Fruit fly (Drosophila melanogaster) whole organism, pupa: ENCODE data around the gene Grl40a.

ENCODE experiments used
- CG12605 ChIP-seq: fragments of 200-800 bp; sonication (Bioruptor generic); IDR thresholded peaks from 2 replicates; pipeline ENCODE4 v1.3.6; 2022; ENCODE audit warnings: missing biosample characterization, missing genetic modification characterization
- CG13204 ChIP-seq: fragments of 200-800 bp; sonication (Bioruptor generic); optimal IDR thresholded peaks from 2 replicates; lab custom pipeline; 2018; ENCODE audit warnings: missing biosample characterization, mild to moderate bottlenecking, missing genetic modification characterization, moderate library complexity
- CG15710 ChIP-seq: fragments of 200-800 bp; sonication (Bioruptor generic); optimal IDR thresholded peaks from 2 replicates; lab custom pipeline; 2018; ENCODE audit warnings: missing biosample characterization, mild to moderate bottlenecking, missing genetic modification characterization, moderate library complexity
- CG17806 ChIP-seq: fragments of 200-800 bp; sonication (Bioruptor generic); optimal IDR thresholded peaks from 2 replicates; lab custom pipeline; 2018; ENCODE audit warnings: missing biosample characterization, mild to moderate bottlenecking, missing genetic modification characterization, moderate library complexity
- CG32121 ChIP-seq: fragments of 200-800 bp; sonication (Bioruptor generic); IDR thresholded peaks from 2 replicates; pipeline ENCODE4 v1.3.6; 2022; ENCODE audit warnings: missing biosample characterization, missing genetic modification characterization
- CG34367 ChIP-seq: fragments of 200-800 bp; sonication (Bioruptor generic); optimal IDR thresholded peaks from 2 replicates; lab custom pipeline; 2018; ENCODE audit warnings: missing biosample characterization, mild to moderate bottlenecking, missing genetic modification characterization
- CG4496 ChIP-seq: fragments of 200-800 bp; sonication (Bioruptor generic); IDR thresholded peaks from 3 replicates; pipeline ENCODE4 v1.3.6; 2022; ENCODE audit warnings: missing biosample characterization, missing genetic modification characterization
- CG8159 ChIP-seq: fragments of 200-800 bp; sonication (Bioruptor generic); optimal IDR thresholded peaks from 3 replicates; lab custom pipeline; 2018; ENCODE audit warnings: missing biosample characterization, mild to moderate bottlenecking, missing genetic modification characterization, moderate library complexity
- CG8301 ChIP-seq: fragments of 200-800 bp; sonication (Bioruptor generic); optimal IDR thresholded peaks from 2 replicates; lab custom pipeline; 2018; ENCODE audit warnings: missing biosample characterization, mild to moderate bottlenecking, missing genetic modification characterization
- CG9948 ChIP-seq: fragments of 200-800 bp; sonication (Bioruptor generic); optimal IDR thresholded peaks from 2 replicates; lab custom pipeline; 2018; ENCODE audit warnings: missing biosample characterization, mild to moderate bottlenecking, missing genetic modification characterization, moderate library complexity
- EcR ChIP-seq: fragments of 200-800 bp; sonication (Bioruptor generic); optimal IDR thresholded peaks from 3 replicates; lab custom pipeline; 2019; ENCODE audit warnings: missing biosample characterization, missing genetic modification characterization, mild to moderate bottlenecking, moderate library complexity, missing genetic modification reagents
- Ets98B ChIP-seq: fragments of 200-800 bp; sonication (Bioruptor generic); IDR thresholded peaks from 2 replicates; pipeline ENCODE4 v1.3.6; 2022; ENCODE audit warnings: missing biosample characterization, missing genetic modification characterization
- Pif1A ChIP-seq: fragments of 200-800 bp; sonication (Bioruptor generic); optimal IDR thresholded peaks from 3 replicates; lab custom pipeline; 2016; ENCODE audit warnings: missing biosample characterization, missing genetic modification characterization
- Pif1B ChIP-seq: fragments of 200-800 bp; sonication (Bioruptor generic); optimal IDR thresholded peaks from 3 replicates; lab custom pipeline; 2016; ENCODE audit warnings: missing biosample characterization, missing genetic modification characterization
- fd96Ca ChIP-seq: fragments of 200-800 bp; sonication (Bioruptor generic); IDR thresholded peaks from 3 replicates; pipeline ENCODE4 v1.3.6; 2022; ENCODE audit warnings: missing biosample characterization, missing genetic modification characterization
- gl ChIP-seq: fragments of 200-800 bp; sonication (Bioruptor generic); optimal IDR thresholded peaks from 2 replicates; lab custom pipeline; 2018; ENCODE audit warnings: missing biosample characterization, mild to moderate bottlenecking, missing genetic modification characterization
- rn ChIP-seq: fragments of 200-800 bp; sonication (Bioruptor generic); IDR thresholded peaks from 2 replicates; pipeline ENCODE4 v1.3.6; 2022; ENCODE audit warnings: missing biosample characterization, missing genetic modification characterization

Gene Grl40a

DNA sequence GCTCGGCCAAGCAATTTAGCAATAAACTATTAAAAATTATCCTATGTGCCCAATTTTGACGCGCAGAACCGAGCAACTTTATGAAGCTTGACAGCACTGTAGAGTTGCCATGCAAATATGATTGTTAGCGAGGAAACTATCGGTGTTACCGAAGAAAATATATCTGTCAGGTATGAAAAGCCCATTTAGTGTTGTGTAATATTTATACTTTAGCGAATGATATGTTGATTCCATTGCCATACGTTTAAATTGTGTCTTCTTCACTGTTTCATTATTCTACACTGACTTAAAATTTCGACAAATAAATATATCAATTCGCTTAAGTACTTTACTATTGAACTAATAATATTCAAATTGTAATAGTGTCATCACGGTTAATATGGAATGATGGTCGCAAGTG, 6.1 kb downstream of the Grl40a start, which contains the start of gene CG31601:
Gene CG31601 (minus strand): TSS at position 101 of the 400 bp plus-strand sequence.
- TF ChIP-seq CG13204 (no peak), gl (tag; lab: Kevin White, UChicago) (no peak), EcR (GFP tag; lab: Kevin White, UChicago) (no peak), CG12605 (GFP tag; lab: Robert Waterston, UW) (no peak), Pif1A (GFP tag; lab: Kevin White, UChicago) (no peak), CG9948 (no peak), CG8159 (tag; lab: Kevin White, UChicago) (no peak)

DNA sequence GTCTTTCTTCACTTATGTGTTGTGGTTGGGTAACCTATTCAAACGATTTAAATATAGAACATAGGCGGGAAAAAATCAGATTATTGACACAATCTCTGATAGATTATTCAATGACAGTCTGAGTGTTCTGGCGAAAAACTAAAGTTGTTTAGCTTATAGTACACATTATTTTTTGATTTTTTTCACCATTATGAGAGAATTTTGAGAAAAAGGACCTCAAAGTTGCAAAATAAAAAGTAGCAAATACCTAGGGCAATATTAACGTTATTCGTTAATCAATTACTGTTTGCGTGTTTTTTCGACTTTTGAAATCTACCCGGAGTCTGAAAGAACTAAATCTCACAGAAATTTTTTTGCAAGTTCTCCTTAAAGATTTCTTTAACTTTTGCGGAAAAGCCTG, 16.5 kb downstream of the Grl40a start, which contains the start of gene CG34173:
Gene CG34173 (minus strand): TSS at position 101 of the 400 bp plus-strand sequence.
- TF ChIP-seq fd96Ca (GFP tag; lab: Robert Waterston, UW) (no peak), Ets98B (GFP tag; lab: Robert Waterston, UW) (no peak), CG13204 (no peak)
- TF ChIP-seq, all 21 proteins: peak for 0

dm6 chr2L:22059852-22060251, 22.2 kb downstream of the Grl40a start:
- TF ChIP-seq CG9948 (no peak), fd96Ca (GFP tag; lab: Robert Waterston, UW) (no peak), CG32121 (GFP tag; lab: Robert Waterston, UW) (no peak)

- no peak for TF ChIP-seq gl (tag; lab: Kevin White, UChicago)
- no peak for TF ChIP-seq CG4496 (GFP tag; lab: Robert Waterston, UW)
- no peak for TF ChIP-seq CG13204
- TF ChIP-seq EcR (GFP tag; lab: Kevin White, UChicago) = no peak
- TF ChIP-seq Pif1B (GFP tag; lab: Kevin White, UChicago) = no peak
- no peak for TF ChIP-seq CG12605 (GFP tag; lab: Robert Waterston, UW)
- TF ChIP-seq CG15710 (tag; lab: Kevin White, UChicago) = no peak
- no peak for TF ChIP-seq CG8301 (tag; lab: Kevin White, UChicago)
- TF ChIP-seq CG9948 = no peak
- TF ChIP-seq CG17806 (tag; lab: Kevin White, UChicago) = no peak
Measured at dm6 chr2L:22065243-22065642, 27.6 kb downstream of the Grl40a start, which contains the start of gene CG42597. Gene CG42597 (minus strand): TSS chr2L:22065343.

DNA sequence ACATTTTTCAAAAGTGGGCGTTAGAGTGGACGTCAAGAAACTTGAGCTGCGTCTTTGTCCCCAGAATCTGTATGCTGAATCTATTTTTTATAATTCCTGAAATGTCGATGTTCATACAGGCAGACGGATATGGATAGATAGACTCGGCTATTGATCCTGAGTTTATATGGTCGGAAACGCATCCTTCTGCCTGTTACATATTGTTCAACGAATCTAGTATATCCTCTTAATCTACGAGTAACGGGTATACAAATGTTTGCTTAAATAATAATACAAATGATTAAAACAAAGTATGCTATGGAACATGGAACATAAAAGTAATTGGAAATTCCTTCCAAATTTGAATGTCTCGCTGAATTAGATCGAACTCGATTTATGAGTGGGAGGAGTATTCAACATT, 33.2 kb downstream of the Grl40a start, which contains the start of gene tplus3a:
Gene tplus3a (plus strand): TSS at position 301 of the 400 bp plus-strand sequence.
- TF ChIP-seq CG8159 (tag; lab: Kevin White, UChicago) = no peak
- no peak for TF ChIP-seq Pif1B (GFP tag; lab: Kevin White, UChicago)
- TF ChIP-seq CG8301 (tag; lab: Kevin White, UChicago) = no peak
- TF ChIP-seq CG13204 = no peak
- no peak for TF ChIP-seq fd96Ca (GFP tag; lab: Robert Waterston, UW)
- TF ChIP-seq CG12605 (GFP tag; lab: Robert Waterston, UW) = no peak
- no peak for TF ChIP-seq rn (GFP tag; lab: Robert Waterston, UW)

dm6 chr2L:22079332-22079731, 41.7 kb downstream of the Grl40a start, which contains the start of gene ttm3:
Gene ttm3 (plus strand): TSS chr2L:22079632.
- TF ChIP-seq CG34367 (tag; lab: Kevin White, UChicago) (no peak), CG32121 (GFP tag; lab: Robert Waterston, UW) (no peak), CG9948 (no peak)
